Worm (Caenorhabditis elegans): ENCODE results near the gene amt-4.

amt-4 gene

ce11 chrX:4549853-4550596 is 15.1 kb upstream of the amt-4 start, which contains the start of gene C07A12.18:
Gene C07A12.18, minus strand, starts transcription at chrX:4549903.
- TF ChIP-seq ham-2 (GFP tag; optimal IDR thresholded peaks at IDR 0.05) (peak; percentile 11), mls-2 (tag; optimal IDR thresholded peaks at IDR 0.05) (no peak)

ce11 chrX:4550987-4551386 is 14.1 kb upstream of the amt-4 start:
- TF ChIP-seq nhr-28 (tag; optimal IDR thresholded peaks at IDR 0.05), result no peak
- TF ChIP-seq zip-8 (tag; optimal IDR thresholded peaks at IDR 0.05), result peak; percentile 75
- peak; percentile 99 for TF ChIP-seq ham-2 (GFP tag; optimal IDR thresholded peaks at IDR 0.05)
- peak; percentile 81 for TF ChIP-seq elt-1 (tag; optimal IDR thresholded peaks at IDR 0.05; ENCODE audit: borderline replicate concordance, insufficient read depth)

ce11 chrX:4553033-4553432 is 12.1 kb upstream of the amt-4 start:
- TF ChIP-seq unc-62 (GFP tag; optimal IDR thresholded peaks at IDR 0.05), result peak; percentile 10
- peak; percentile 100 for TF ChIP-seq ham-2 (GFP tag; optimal IDR thresholded peaks at IDR 0.05)
- TF ChIP-seq elt-1 (tag; optimal IDR thresholded peaks at IDR 0.05; ENCODE audit: borderline replicate concordance, insufficient read depth), result peak; percentile 86
- no peak for TF ChIP-seq nhr-2 (tag; optimal IDR thresholded peaks at IDR 0.05)

- no peak for TF ChIP-seq mab-5 (tag; optimal IDR thresholded peaks at IDR 0.05)
- TF ChIP-seq sptf-1 (tag; optimal IDR thresholded peaks at IDR 0.05), result no peak
- no peak for TF ChIP-seq bed-3 (GFP tag; optimal IDR thresholded peaks at IDR 0.05)
- no peak for TF ChIP-seq ceh-43 (GFP tag; optimal IDR thresholded peaks at IDR 0.05)
- no peak for TF ChIP-seq tbx-8 (GFP tag; optimal IDR thresholded peaks at IDR 0.05)
- TF ChIP-seq nhr-2 (tag; optimal IDR thresholded peaks at IDR 0.05), result no peak
- TF ChIP-seq pha-4 (tag; optimal IDR thresholded peaks at IDR 0.05), result no peak
- TF ChIP-seq lsy-2 (tag; optimal IDR thresholded peaks at IDR 0.05), result no peak
- no peak for TF ChIP-seq sem-2 (GFP tag; optimal IDR thresholded peaks at IDR 0.05)
- TF ChIP-seq ces-1 (GFP tag; optimal IDR thresholded peaks at IDR 0.05), result no peak
- no peak for TF ChIP-seq lin-13 (tag; optimal IDR thresholded peaks at IDR 0.05)
- TF ChIP-seq elt-1 (tag; optimal IDR thresholded peaks at IDR 0.05; ENCODE audit: borderline replicate concordance, insufficient read depth), result no peak
- no peak for TF ChIP-seq ceh-39 (tag; optimal IDR thresholded peaks at IDR 0.05)
- TF ChIP-seq M03D4.4 (tag; optimal IDR thresholded peaks at IDR 0.05), result no peak
- TF ChIP-seq unc-62 (GFP tag; optimal IDR thresholded peaks at IDR 0.05), result no peak
- no peak for TF ChIP-seq blmp-1 (tag; optimal IDR thresholded peaks at IDR 0.05)
- no peak for TF ChIP-seq nhr-237 (tag; optimal IDR thresholded peaks at IDR 0.05)
- TF ChIP-seq drap-1 (GFP tag; optimal IDR thresholded peaks at IDR 0.05), result no peak
- no peak for TF ChIP-seq unc-39 (tag; optimal IDR thresholded peaks at IDR 0.05)
Observed at ce11 chrX:4553491-4553890, 11.6 kb upstream of the amt-4 start.

- TF ChIP-seq elt-1 (tag; optimal IDR thresholded peaks at IDR 0.05; ENCODE audit: borderline replicate concordance, insufficient read depth) (no peak), mls-2 (tag; optimal IDR thresholded peaks at IDR 0.05) (no peak), nhr-76 (tag; optimal IDR thresholded peaks at IDR 0.05) (no peak), nhr-237 (tag; optimal IDR thresholded peaks at IDR 0.05) (no peak), nhr-28 (tag; optimal IDR thresholded peaks at IDR 0.05) (no peak), tbx-8 (GFP tag; optimal IDR thresholded peaks at IDR 0.05) (no peak), hlh-1 (tag; optimal IDR thresholded peaks at IDR 0.05) (no peak), pha-4 (tag; optimal IDR thresholded peaks at IDR 0.05) (no peak), lin-32 (GFP tag; optimal IDR thresholded peaks at IDR 0.05) (no peak), unc-120 (tag; optimal IDR thresholded peaks at IDR 0.05; ENCODE audit: poor library complexity, severe bottlenecking) (no peak), zip-8 (tag; optimal IDR thresholded peaks at IDR 0.05) (no peak), ces-1 (GFP tag; optimal IDR thresholded peaks at IDR 0.05) (no peak)
Observed at ce11 chrX:4554385-4554784, 10.7 kb upstream of the amt-4 start, which contains the start of gene ham-2. Gene ham-2, plus strand, starts transcription at chrX:4554685.

ce11 chrX:4556028-4556427 is 9.1 kb upstream of the amt-4 start:
- TF ChIP-seq bed-3 (GFP tag; optimal IDR thresholded peaks at IDR 0.05) (no peak), sptf-1 (tag; optimal IDR thresholded peaks at IDR 0.05) (peak; percentile 15), mab-5 (tag; optimal IDR thresholded peaks at IDR 0.05) (no peak), elt-1 (tag; optimal IDR thresholded peaks at IDR 0.05; ENCODE audit: borderline replicate concordance, insufficient read depth) (no peak), ham-2 (GFP tag; optimal IDR thresholded peaks at IDR 0.05) (peak; percentile 93)

All from whole organism, mixed stage, embryonic.